Worm (Caenorhabditis elegans) whole organism, L3 larva: Measurements from ENCODE around the gene gei-1.

Experiments
- R02D3.7 ChIP-seq: fragments of 150-350 bp; optimal IDR thresholded peaks from 2 replicates; lab custom pipeline; 2014; ENCODE audit warnings: missing biosample characterization, missing genetic modification characterization
- ama-1 ChIP-seq: fragments of 150-350 bp; optimal IDR thresholded peaks from 2 replicates; lab custom pipeline; 2018
- ceh-16 ChIP-seq: sonication (generic microtip); optimal IDR thresholded peaks from 2 replicates; lab custom pipeline; 2017; ENCODE audit warnings: missing biosample characterization, missing genetic modification characterization
- ceh-28 ChIP-seq: fragments of 150-350 bp; optimal IDR thresholded peaks from 2 replicates; lab custom pipeline; 2014; ENCODE audit warnings: missing biosample characterization, missing genetic modification reagents, missing genetic modification characterization
- ceh-82 ChIP-seq: fragments of 150-350 bp; optimal IDR thresholded peaks from 2 replicates; lab custom pipeline; 2014; ENCODE audit warnings: missing biosample characterization, missing genetic modification characterization
- ceh-9 ChIP-seq: sonication (generic microtip); optimal IDR thresholded peaks from 2 replicates; lab custom pipeline; 2018; ENCODE audit warnings: missing biosample characterization, missing genetic modification characterization
- daf-12 ChIP-seq: fragments of 150-350 bp; optimal IDR thresholded peaks from 2 replicates; lab custom pipeline; 2014; ENCODE audit warnings: missing biosample characterization, missing genetic modification reagents, missing genetic modification characterization
- egl-5 ChIP-seq: fragments of 150-350 bp; optimal IDR thresholded peaks from 2 replicates; lab custom pipeline; 2017; ENCODE audit warnings: missing biosample characterization, missing genetic modification reagents, missing genetic modification characterization, inconsistent platforms
- elt-1 ChIP-seq: fragments of 150-350 bp; optimal IDR thresholded peaks from 2 replicates; lab custom pipeline; 2014; ENCODE audit warnings: missing biosample characterization, missing genetic modification characterization
- elt-3 ChIP-seq, 3 experiments: fragments of 150-350 bp in 1 of 3; sonication (generic microtip) in 2 of 3; optimal IDR thresholded peaks; 2 replicates in 2 of 3; 4 replicates in 1 of 3; lab custom pipeline; 2014 to 2017; ENCODE audit warnings: missing biosample characterization in 3 of 3, missing genetic modification characterization in 3 of 3
- eor-1 ChIP-seq, 2 experiments: fragments of 150-350 bp; optimal IDR thresholded peaks; 2 replicates each; lab custom pipeline; 2014 to 2018; ENCODE audit warnings: missing biosample characterization in 2 of 2, missing genetic modification characterization in 2 of 2
- fkh-10 ChIP-seq: sonication (generic microtip); optimal IDR thresholded peaks from 2 replicates; lab custom pipeline; 2017; ENCODE audit warnings: missing biosample characterization, missing genetic modification reagents, missing genetic modification characterization
- fkh-2 ChIP-seq: fragments of 150-350 bp; optimal IDR thresholded peaks from 2 replicates; lab custom pipeline; 2014; ENCODE audit warnings: missing biosample characterization, missing genetic modification reagents, missing genetic modification characterization
- fos-1 ChIP-seq: fragments of 150-350 bp; optimal IDR thresholded peaks from 2 replicates; lab custom pipeline; 2014; ENCODE audit warnings: missing biosample characterization, missing genetic modification characterization
- hmg-11 ChIP-seq: sonication (generic microtip); optimal IDR thresholded peaks from 2 replicates; lab custom pipeline; 2016; ENCODE audit warnings: missing genetic modification characterization, missing compliant biosample characterization
- jun-1 ChIP-seq: fragments of 150-350 bp; optimal IDR thresholded peaks from 2 replicates; lab custom pipeline; 2014; ENCODE audit warnings: missing biosample characterization, missing genetic modification reagents, missing genetic modification characterization
- lin-15B ChIP-seq: fragments of 150-350 bp; optimal IDR thresholded peaks from 2 replicates; lab custom pipeline; 2014; ENCODE audit warnings: missing biosample characterization, missing genetic modification characterization
- lin-39 ChIP-seq: fragments of 150-350 bp; optimal IDR thresholded peaks from 2 replicates; lab custom pipeline; 2018; ENCODE audit warnings: missing biosample characterization, missing genetic modification reagents, missing genetic modification characterization
- mdl-1 ChIP-seq: fragments of 150-350 bp; optimal IDR thresholded peaks from 2 replicates; lab custom pipeline; 2014; ENCODE audit warnings: missing biosample characterization, missing genetic modification characterization
- mml-1 ChIP-seq: fragments of 150-350 bp; sonication (generic microtip); optimal IDR thresholded peaks from 3 replicates; lab custom pipeline; 2014; ENCODE audit warnings: missing biosample characterization, missing genetic modification characterization
- nhr-23 ChIP-seq: fragments of 150-350 bp; optimal IDR thresholded peaks from 2 replicates; lab custom pipeline; 2014; ENCODE audit warnings: missing biosample characterization, missing genetic modification reagents, missing genetic modification characterization
- nhr-237 ChIP-seq: fragments of 150-350 bp; optimal IDR thresholded peaks from 2 replicates; lab custom pipeline; 2014; ENCODE audit warnings: missing biosample characterization, missing genetic modification characterization
- nhr-25 ChIP-seq: sonication (generic microtip); optimal IDR thresholded peaks from 2 replicates; lab custom pipeline; 2017; ENCODE audit warnings: missing biosample characterization, missing genetic modification characterization
- nhr-28 ChIP-seq: fragments of 150-350 bp; optimal IDR thresholded peaks from 2 replicates; lab custom pipeline; 2014; ENCODE audit warnings: missing biosample characterization, missing genetic modification characterization
- nhr-43 ChIP-seq: sonication (generic microtip); optimal IDR thresholded peaks from 2 replicates; lab custom pipeline; 2016; ENCODE audit warnings: mild to moderate bottlenecking, missing genetic modification characterization, missing compliant biosample characterization; ENCODE audit not compliant: poor library complexity, severe bottlenecking
- nhr-67 ChIP-seq: fragments of 150-350 bp; optimal IDR thresholded peaks from 2 replicates; lab custom pipeline; 2014; ENCODE audit warnings: missing biosample characterization, missing genetic modification characterization
- nhr-76 ChIP-seq: fragments of 150-350 bp; sonication (generic microtip); optimal IDR thresholded peaks from 5 replicates; lab custom pipeline; 2014; ENCODE audit warnings: missing biosample characterization, missing genetic modification characterization
- pha-4 ChIP-seq: fragments of 150-350 bp; optimal IDR thresholded peaks from 2 replicates; lab custom pipeline; 2014; ENCODE audit warnings: missing biosample characterization, missing genetic modification reagents, missing genetic modification characterization
- pqm-1 ChIP-seq: fragments of 150-350 bp; optimal IDR thresholded peaks from 2 replicates; lab custom pipeline; 2017; ENCODE audit warnings: missing biosample characterization, missing genetic modification characterization, inconsistent platforms
- sea-2 ChIP-seq: fragments of 150-350 bp; sonication (generic microtip); optimal IDR thresholded peaks from 4 replicates; lab custom pipeline; 2014; ENCODE audit warnings: missing biosample characterization, missing genetic modification reagents, missing genetic modification characterization
- skn-1 ChIP-seq: fragments of 150-350 bp; optimal IDR thresholded peaks from 2 replicates; lab custom pipeline; 2014; ENCODE audit warnings: missing biosample characterization, missing genetic modification characterization
- snpc-4 ChIP-seq: fragments of 150-350 bp; optimal IDR thresholded peaks from 2 replicates; lab custom pipeline; 2014; ENCODE audit warnings: missing biosample characterization, missing genetic modification characterization
- unc-39 ChIP-seq: sonication (generic microtip); optimal IDR thresholded peaks from 4 replicates; lab custom pipeline; 2017; ENCODE audit warnings: missing biosample characterization, missing genetic modification characterization
- ztf-11 ChIP-seq: fragments of 150-350 bp; optimal IDR thresholded peaks from 2 replicates; lab custom pipeline; 2014; ENCODE audit warnings: missing biosample characterization, missing genetic modification characterization

Gene gei-1

DNA sequence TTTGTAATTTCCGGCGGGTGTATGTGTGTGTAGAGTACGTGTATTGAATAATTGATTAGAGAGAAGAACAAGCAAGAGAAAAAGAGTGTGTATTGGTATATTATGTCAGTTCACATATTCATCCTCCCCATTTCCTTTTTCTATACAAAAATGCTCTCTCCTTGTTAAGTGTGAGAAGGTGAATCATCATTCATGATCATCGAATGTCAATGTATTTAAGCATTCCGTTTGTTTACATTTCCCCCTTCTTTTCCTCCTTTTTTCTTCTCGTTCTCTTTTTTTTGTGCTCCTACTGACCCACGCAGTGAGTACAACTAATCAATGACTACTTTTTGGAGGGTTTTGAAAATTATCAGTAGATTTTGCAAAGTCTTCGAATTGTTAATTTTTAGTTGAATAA, 1.2 kb upstream of the gei-1 start:
- peak; percentile 2 for TF ChIP-seq hmg-11 (tag; lab: Kevin White, UChicago)
- peak; percentile 98 for TF ChIP-seq pha-4 (tag; lab: Kevin White, UChicago)
- TF ChIP-seq fos-1 (tag; lab: Kevin White, UChicago), result no peak
- no peak for TF ChIP-seq ama-1 (lab: Kevin White, UChicago)
- TF ChIP-seq mml-1 (tag; lab: Kevin White, UChicago), result no peak
- no peak for TF ChIP-seq ztf-11 (tag; lab: Kevin White, UChicago)
- TF ChIP-seq unc-39, result no peak
- no peak for TF ChIP-seq nhr-28 (tag; lab: Kevin White, UChicago)
- TF ChIP-seq nhr-76, result no peak
- TF ChIP-seq pqm-1 (tag; lab: Kevin White, UChicago), result peak; percentile 35
- TF ChIP-seq sea-2 (GFP tag; lab: Kevin White, UChicago), result no peak
- no peak for TF ChIP-seq nhr-43 (tag; lab: Kevin White, UChicago)
- no peak for TF ChIP-seq snpc-4 (tag; lab: Kevin White, UChicago)
- TF ChIP-seq lin-15B, result no peak
- no peak for TF ChIP-seq nhr-237

DNA sequence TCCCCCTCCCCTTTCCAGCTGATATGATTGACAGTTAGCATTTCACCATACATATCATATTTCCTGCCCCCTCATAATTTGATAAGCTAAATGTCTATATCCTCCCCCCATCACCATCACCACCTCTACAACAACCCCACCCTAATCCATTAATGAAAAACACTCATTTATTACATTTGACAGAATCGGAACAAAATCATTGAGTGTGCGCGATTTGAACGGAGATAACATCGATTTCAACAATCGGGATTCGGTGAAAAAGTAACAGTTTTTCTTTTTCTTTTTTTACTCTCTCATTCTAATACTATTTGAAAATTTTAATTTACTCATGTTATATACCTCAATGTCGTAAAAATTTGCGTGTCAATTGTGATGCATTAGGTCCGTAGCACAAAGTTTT, 1.2 kb downstream of the gei-1 start:
- TF ChIP-seq nhr-23 (peak; percentile 32), elt-1 (tag; lab: Kevin White, UChicago) (peak; percentile 29), eor-1 (tag; optimal IDR thresholded peaks at IDR 0.05; lab: Kevin White, UChicago) (no peak), mml-1 (tag; lab: Kevin White, UChicago) (no peak)

- TF ChIP-seq elt-3 (tag; optimal IDR thresholded peaks at IDR 0.05; lab: Kevin White, UChicago) (no peak), nhr-67 (tag; lab: Kevin White, UChicago) (no peak), daf-12 (no peak), nhr-25 (tag; lab: Kevin White, UChicago) (no peak), ceh-16 (tag; lab: Kevin White, UChicago) (no peak), egl-5 (tag; lab: Kevin White, UChicago) (no peak), lin-39 (tag; lab: Kevin White, UChicago) (no peak), jun-1 (tag; lab: Kevin White, UChicago) (no peak), ceh-82 (tag; lab: Kevin White, UChicago) (no peak), hmg-11 (tag; lab: Kevin White, UChicago) (no peak), fkh-10 (GFP tag; lab: Kevin White, UChicago) (no peak), nhr-237 (no peak), ceh-28 (tag; lab: Kevin White, UChicago) (no peak), nhr-28 (tag; lab: Kevin White, UChicago) (no peak)
Measured at ce11 chrIII:3346665-3347064, 2.0 kb downstream of the gei-1 start.

DNA sequence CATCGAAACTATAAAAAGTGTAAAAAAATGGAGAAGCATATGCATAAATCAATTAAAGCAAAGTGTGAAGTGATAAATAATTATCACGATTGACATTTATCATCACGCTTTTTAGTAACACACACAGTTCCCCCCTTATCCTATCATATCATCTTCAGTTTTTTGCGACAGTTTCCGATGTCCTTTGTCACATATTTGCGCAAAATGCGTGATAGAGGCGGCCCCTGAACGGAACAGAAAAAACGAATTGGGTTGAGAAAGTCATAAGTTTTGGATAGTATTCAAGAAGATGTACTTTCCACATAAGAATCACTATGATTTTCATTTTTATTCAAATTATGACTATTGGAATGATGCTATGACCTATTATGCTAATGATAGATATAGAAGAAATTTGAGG, 4.4 kb downstream of the gei-1 start:
- TF ChIP-seq ceh-9 (tag; lab: Kevin White, UChicago) (no peak), nhr-237 (no peak), fos-1 (tag; lab: Kevin White, UChicago) (no peak), jun-1 (tag; lab: Kevin White, UChicago) (no peak), unc-39 (no peak), nhr-25 (tag; lab: Kevin White, UChicago) (peak; percentile 45)

DNA sequence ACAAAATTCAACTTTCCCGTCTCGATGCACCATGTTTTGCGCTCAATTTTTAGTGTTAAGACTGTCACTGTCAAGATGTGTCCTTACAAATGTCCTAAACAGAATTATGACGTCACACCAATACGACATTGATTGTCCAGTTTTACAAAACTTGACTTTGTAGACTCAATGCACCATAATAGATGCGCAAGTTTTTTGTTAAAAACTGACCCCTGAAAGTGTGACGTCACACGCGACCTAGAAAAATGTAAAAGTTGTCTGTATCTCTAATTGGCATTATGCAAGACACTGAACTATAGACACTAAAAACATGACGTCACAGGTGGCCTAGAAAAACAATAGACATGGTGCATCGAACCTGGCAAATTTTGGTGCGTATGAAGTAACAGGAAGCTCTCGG, 6.4 kb downstream of the gei-1 start:
- no peak for TF ChIP-seq ceh-28 (tag; lab: Kevin White, UChicago)
- no peak for TF ChIP-seq mdl-1 (tag; lab: Kevin White, UChicago)
- no peak for TF ChIP-seq fkh-2
- no peak for TF ChIP-seq ztf-11 (tag; lab: Kevin White, UChicago)
- TF ChIP-seq lin-15B, result no peak
- no peak for TF ChIP-seq unc-39
- no peak for TF ChIP-seq ceh-9 (tag; lab: Kevin White, UChicago)
- TF ChIP-seq ama-1 (lab: Kevin White, UChicago), result no peak
- TF ChIP-seq pqm-1 (tag; lab: Kevin White, UChicago), result no peak
- no peak for TF ChIP-seq skn-1 (tag; lab: Kevin White, UChicago)
- TF ChIP-seq nhr-76, result no peak
- no peak for TF ChIP-seq R02D3.7
